Worm (Caenorhabditis elegans) whole organism, L1 larva: Measurements from ENCODE around the gene F46F2.5.

Experiments
- ceh-90 ChIP-seq: sonication (generic microtip); optimal IDR thresholded peaks from 2 replicates; lab custom pipeline; 2016; ENCODE audit warnings: missing genetic modification characterization, missing compliant biosample characterization
- ces-1 ChIP-seq: fragments of 150-350 bp; optimal IDR thresholded peaks from 2 replicates; lab custom pipeline; 2014; ENCODE audit warnings: missing biosample characterization, missing genetic modification reagents, missing genetic modification characterization
- egl-27 ChIP-seq, 2 experiments: fragments of 150-350 bp in 1 of 2; sonication (generic microtip); optimal IDR thresholded peaks; 3 replicates each; lab custom pipeline; 2017 to 2018; ENCODE audit warnings: missing biosample characterization in 2 of 2, missing genetic modification characterization in 2 of 2, missing genetic modification reagents in 2 of 2
- fkh-10 ChIP-seq: sonication (generic microtip); optimal IDR thresholded peaks from 2 replicates; lab custom pipeline; 2017; ENCODE audit warnings: missing biosample characterization, missing genetic modification reagents, missing genetic modification characterization
- lin-13 ChIP-seq: fragments of 150-350 bp; optimal IDR thresholded peaks from 2 replicates; lab custom pipeline; 2014; ENCODE audit warnings: missing biosample characterization, missing genetic modification reagents, missing genetic modification characterization
- lir-3 ChIP-seq: sonication (generic microtip); optimal IDR thresholded peaks from 2 replicates; lab custom pipeline; 2016; ENCODE audit warnings: mild to moderate bottlenecking, missing genetic modification characterization, moderate library complexity, missing compliant biosample characterization; ENCODE audit not compliant: poor library complexity
- nhr-11 ChIP-seq: fragments of 150-350 bp; optimal IDR thresholded peaks from 2 replicates; lab custom pipeline; 2014; ENCODE audit warnings: missing biosample characterization, missing genetic modification characterization
- nhr-76 ChIP-seq: sonication (generic microtip); optimal IDR thresholded peaks from 2 replicates; lab custom pipeline; 2017; ENCODE audit warnings: missing biosample characterization, missing genetic modification characterization
- pag-3 ChIP-seq: sonication (generic microtip); optimal IDR thresholded peaks from 2 replicates; lab custom pipeline; 2017; ENCODE audit warnings: missing genetic modification characterization, mild to moderate bottlenecking, missing compliant biosample characterization, antibody characterized with exemption, borderline replicate concordance; ENCODE audit not compliant: insufficient read depth
- skn-1 ChIP-seq: fragments of 150-350 bp; optimal IDR thresholded peaks from 2 replicates; lab custom pipeline; 2014; ENCODE audit warnings: missing biosample characterization, missing genetic modification characterization
- snpc-4 ChIP-seq: fragments of 150-350 bp; optimal IDR thresholded peaks from 2 replicates; lab custom pipeline; 2014; ENCODE audit warnings: missing biosample characterization, missing genetic modification characterization
- ztf-4 ChIP-seq: fragments of 150-350 bp; optimal IDR thresholded peaks from 2 replicates; lab custom pipeline; 2014; ENCODE audit warnings: missing biosample characterization, missing genetic modification characterization

- TF ChIP-seq lir-3 (tag; lab: Kevin White, UChicago) (no peak), skn-1 (tag; lab: Kevin White, UChicago) (no peak), ztf-4 (tag; lab: Kevin White, UChicago) (no peak), lin-13 (GFP tag; lab: Kevin White, UChicago) (no peak), snpc-4 (no peak), fkh-10 (GFP tag; lab: Kevin White, UChicago) (no peak), ces-1 (GFP tag; lab: Kevin White, UChicago) (no peak), ceh-90 (tag; lab: Kevin White, UChicago) (no peak), egl-27 (tag; optimal IDR thresholded peaks at IDR 0.05; lab: Kevin White, UChicago) (no peak), nhr-76 (no peak), pag-3 (no peak), nhr-11 (tag; lab: Kevin White, UChicago) (no peak)
Observed at ce11 chrX:15262875-15263274, 352 bp downstream of the F46F2.5 start.
